Worm (Caenorhabditis elegans): ENCODE measurements around the gene ZC190.6.

The ZC190.6 gene

DNA sequence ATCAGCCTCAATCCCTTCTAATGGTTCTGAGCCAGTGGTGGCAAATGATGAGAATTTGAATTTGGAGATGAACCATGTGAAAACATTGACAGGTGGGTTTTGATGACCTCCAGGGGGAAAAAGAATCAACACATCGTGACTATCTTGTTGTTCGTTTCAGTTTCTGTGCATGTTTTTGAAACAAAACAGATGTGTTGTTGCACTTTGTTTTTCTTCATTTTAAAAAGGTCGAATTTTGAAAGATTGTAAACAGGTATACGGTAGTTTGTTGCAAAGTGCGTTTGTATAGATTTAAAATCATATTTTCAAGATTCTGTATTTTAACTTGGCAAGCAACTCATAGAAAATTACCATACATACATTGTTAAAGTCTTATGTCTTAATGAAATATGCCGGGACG lies 26.7 kb downstream of the ZC190.6 start:
- TF ChIP-seq flt-1 (GFP tag; IDR thresholded peaks at IDR 0.05) (no peak), T22C8.4 (GFP tag; IDR thresholded peaks at IDR 0.05) (no peak), cog-1 (tag; optimal IDR thresholded peaks at IDR 0.05) (no peak), klf-2 (GFP tag; conservative IDR thresholded peaks at IDR 0.05) (no peak), tab-1 (GFP tag; IDR thresholded peaks at IDR 0.05) (no peak), ztf-29 (GFP tag; IDR thresholded peaks at IDR 0.05) (no peak), ztf-23 (GFP tag; IDR thresholded peaks at IDR 0.05) (no peak), ref-1 (GFP tag; conservative IDR thresholded peaks at IDR 0.05) (no peak), med-1 (GFP tag; optimal IDR thresholded peaks at IDR 0.05; ENCODE audit: insufficient read depth) (no peak)

DNA sequence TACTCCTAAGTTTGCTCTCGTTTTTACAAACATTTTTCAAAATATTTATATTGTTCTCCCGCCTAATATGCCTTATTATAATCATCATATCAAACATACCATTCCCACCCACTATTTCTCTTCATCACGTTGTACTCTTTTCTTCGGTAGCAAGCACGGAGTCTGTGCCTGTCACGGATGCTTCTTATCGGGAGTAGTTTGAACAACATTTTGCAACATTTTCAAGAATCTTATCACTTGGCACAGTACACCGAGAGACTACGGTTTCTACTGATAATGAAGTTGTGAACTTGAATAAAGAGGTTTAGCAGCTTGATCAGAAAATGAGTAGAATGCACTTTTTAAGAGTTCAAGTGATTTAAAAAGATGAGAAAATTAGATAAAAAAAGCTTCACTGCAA lies 28.8 kb downstream of the ZC190.6 start:
- TF ChIP-seq klf-2 (GFP tag; conservative IDR thresholded peaks at IDR 0.05) (no peak), med-1 (GFP tag; optimal IDR thresholded peaks at IDR 0.05; ENCODE audit: insufficient read depth) (no peak), T22C8.4 (GFP tag; IDR thresholded peaks at IDR 0.05) (no peak), flt-1 (GFP tag; IDR thresholded peaks at IDR 0.05) (no peak), ztf-23 (GFP tag; IDR thresholded peaks at IDR 0.05) (no peak), ref-1 (GFP tag; conservative IDR thresholded peaks at IDR 0.05) (no peak), ztf-29 (GFP tag; IDR thresholded peaks at IDR 0.05) (no peak), cog-1 (tag; optimal IDR thresholded peaks at IDR 0.05) (no peak), tab-1 (GFP tag; IDR thresholded peaks at IDR 0.05) (no peak)

DNA sequence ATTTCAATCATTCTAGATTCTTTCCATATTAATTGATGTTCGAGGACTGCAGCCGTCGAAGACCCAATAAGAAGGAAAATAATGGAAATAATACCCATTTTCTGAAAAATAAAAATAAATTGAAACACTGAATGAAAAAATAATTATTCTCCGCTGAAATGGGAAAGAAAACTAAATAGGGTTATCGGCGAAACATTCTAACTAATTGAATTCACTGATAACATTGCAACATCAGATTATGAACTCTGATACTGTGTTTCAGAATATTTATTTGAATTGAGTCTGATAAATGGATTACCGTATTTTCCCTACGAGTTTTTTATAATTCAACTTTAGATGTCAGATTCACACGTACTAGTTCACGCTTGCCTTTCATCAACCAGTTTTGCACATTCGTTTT lies 34.0 kb downstream of the ZC190.6 start, which contains the start of gene asp-13:
TSS of gene asp-13 (minus strand) at position 101 of the 400 bp plus-strand sequence.
- TF ChIP-seq flt-1 (GFP tag; IDR thresholded peaks at IDR 0.05), result no peak
- no peak for TF ChIP-seq ref-1 (GFP tag; conservative IDR thresholded peaks at IDR 0.05)
- no peak for TF ChIP-seq ztf-29 (GFP tag; IDR thresholded peaks at IDR 0.05)
- TF ChIP-seq ztf-23 (GFP tag; IDR thresholded peaks at IDR 0.05), result no peak
- TF ChIP-seq T22C8.4 (GFP tag; IDR thresholded peaks at IDR 0.05), result no peak
- no peak for TF ChIP-seq tab-1 (GFP tag; IDR thresholded peaks at IDR 0.05)
- no peak for TF ChIP-seq med-1 (GFP tag; optimal IDR thresholded peaks at IDR 0.05; ENCODE audit: insufficient read depth)
- no peak for TF ChIP-seq cog-1 (tag; optimal IDR thresholded peaks at IDR 0.05)
- no peak for TF ChIP-seq klf-2 (GFP tag; conservative IDR thresholded peaks at IDR 0.05)

DNA sequence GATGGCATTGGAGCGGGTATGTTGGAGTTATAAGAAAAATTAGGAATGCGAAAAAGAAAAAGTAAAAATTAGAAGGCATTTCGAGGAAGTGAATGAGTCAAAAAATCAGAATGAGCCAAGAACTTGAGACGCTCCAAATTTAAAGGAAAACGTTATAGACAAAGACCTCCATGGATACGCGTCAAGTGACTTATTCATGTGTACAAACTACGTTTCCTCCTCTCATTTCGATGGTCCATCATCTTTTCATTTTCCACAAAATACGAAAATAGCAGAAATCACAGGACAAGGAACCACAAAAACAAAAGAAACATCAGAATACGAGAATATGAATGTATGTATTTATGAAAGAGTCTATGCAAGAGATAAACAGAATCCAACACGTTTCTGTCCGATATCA lies 35.8 kb downstream of the ZC190.6 start, which contains the start of gene F28A12.3:
TSS of gene F28A12.3 (minus strand) at position 101 of the 400 bp plus-strand sequence.
- TF ChIP-seq flt-1 (GFP tag; IDR thresholded peaks at IDR 0.05) (no peak), cog-1 (tag; optimal IDR thresholded peaks at IDR 0.05) (no peak), T22C8.4 (GFP tag; IDR thresholded peaks at IDR 0.05) (no peak)

DNA sequence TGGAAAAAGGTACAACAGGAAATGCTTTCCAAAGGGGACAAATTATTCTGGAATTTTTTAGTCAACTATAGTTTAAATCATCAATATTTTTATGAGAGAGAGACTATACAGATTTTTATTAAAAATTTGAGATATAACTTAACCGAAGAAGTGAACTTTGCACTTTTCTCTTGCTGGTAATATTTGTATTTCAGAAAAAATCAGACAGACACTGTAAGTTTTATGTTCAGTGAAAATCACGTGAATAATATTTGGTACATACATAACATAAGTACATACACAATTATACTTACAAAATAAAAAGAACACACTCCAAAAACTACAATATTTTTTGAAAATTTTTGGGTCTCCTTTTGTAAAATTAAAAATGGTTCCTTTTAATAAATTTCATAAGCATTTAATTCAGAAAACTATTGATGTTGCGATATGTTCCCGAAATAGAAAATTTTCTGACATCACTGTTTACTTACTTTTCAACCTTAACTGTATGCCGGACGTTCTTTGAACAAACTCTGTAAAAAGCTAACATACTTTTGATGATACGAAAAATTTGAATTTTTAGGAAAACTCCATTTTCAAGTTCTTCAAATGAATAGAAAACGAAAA lies 39.3 kb downstream of the ZC190.6 start, which contains the start of the genes F28A12.10 and acd-4:
TSS of gene F28A12.10 (minus strand) at position 101 of the 606 bp plus-strand sequence.
TSS of gene acd-4 (plus strand) at position 556 of the 606 bp plus-strand sequence.
- TF ChIP-seq ref-1 (GFP tag; conservative IDR thresholded peaks at IDR 0.05) (no peak), T22C8.4 (GFP tag; IDR thresholded peaks at IDR 0.05) (no peak), ztf-29 (GFP tag; IDR thresholded peaks at IDR 0.05) (no peak), tab-1 (GFP tag; IDR thresholded peaks at IDR 0.05) (no peak), klf-2 (GFP tag; conservative IDR thresholded peaks at IDR 0.05) (no peak), ztf-23 (GFP tag; IDR thresholded peaks at IDR 0.05) (no peak), flt-1 (GFP tag; IDR thresholded peaks at IDR 0.05) (no peak), med-1 (GFP tag; optimal IDR thresholded peaks at IDR 0.05; ENCODE audit: insufficient read depth) (no peak)

DNA sequence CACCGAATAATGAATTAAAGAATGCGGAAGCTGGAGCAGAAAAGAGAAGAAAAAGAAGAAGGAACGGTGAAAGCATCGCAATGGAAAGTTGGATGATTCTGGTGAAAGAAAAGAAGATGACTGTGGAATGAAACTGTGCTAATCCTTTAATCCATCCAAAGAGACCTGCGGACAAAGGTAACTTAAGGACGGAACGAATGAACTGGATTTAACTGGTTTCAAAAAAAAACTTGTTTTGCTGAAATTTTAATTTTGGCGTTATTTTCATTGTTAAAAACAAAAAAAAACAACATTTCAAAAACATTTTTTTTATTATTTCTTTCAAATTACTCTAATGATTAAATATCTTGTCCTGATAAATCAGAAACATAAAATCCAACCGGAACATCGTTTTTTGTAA lies 40.2 kb downstream of the ZC190.6 start, which contains the start of gene grl-12:
TSS of gene grl-12 (minus strand) at position 101 of the 400 bp plus-strand sequence.
- no peak for TF ChIP-seq T22C8.4 (GFP tag; IDR thresholded peaks at IDR 0.05)
- no peak for TF ChIP-seq med-1 (GFP tag; optimal IDR thresholded peaks at IDR 0.05; ENCODE audit: insufficient read depth)
- TF ChIP-seq klf-2 (GFP tag; conservative IDR thresholded peaks at IDR 0.05), result no peak
- no peak for TF ChIP-seq cog-1 (tag; optimal IDR thresholded peaks at IDR 0.05)
- no peak for TF ChIP-seq ztf-29 (GFP tag; IDR thresholded peaks at IDR 0.05)
- TF ChIP-seq ztf-23 (GFP tag; IDR thresholded peaks at IDR 0.05), result no peak
- TF ChIP-seq tab-1 (GFP tag; IDR thresholded peaks at IDR 0.05), result no peak
- no peak for TF ChIP-seq ref-1 (GFP tag; conservative IDR thresholded peaks at IDR 0.05)
- TF ChIP-seq flt-1 (GFP tag; IDR thresholded peaks at IDR 0.05), result no peak

DNA sequence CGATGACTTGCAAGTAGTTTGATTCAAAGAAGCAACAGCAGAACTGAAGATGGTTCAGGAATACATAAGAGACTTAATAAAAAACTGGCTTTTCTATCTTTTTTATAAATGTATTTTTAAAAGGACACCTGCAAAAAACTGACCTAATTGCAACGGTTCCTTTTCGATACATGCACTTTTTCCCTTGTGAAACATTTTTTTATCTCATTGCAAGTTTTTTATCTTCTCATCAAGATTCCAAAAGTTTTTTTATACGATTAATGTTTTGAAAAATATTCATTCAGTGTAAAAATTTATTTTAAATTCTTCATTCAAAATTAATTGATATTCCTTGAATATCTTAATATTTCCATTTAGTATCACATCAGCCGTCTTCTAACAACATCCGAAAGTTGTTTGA lies 41.5 kb downstream of the ZC190.6 start, which contains the start of gene oac-29:
TSS of gene oac-29 (minus strand) at position 101 of the 400 bp plus-strand sequence.
- TF ChIP-seq T22C8.4 (GFP tag; IDR thresholded peaks at IDR 0.05) (no peak), ztf-23 (GFP tag; IDR thresholded peaks at IDR 0.05) (no peak), ztf-29 (GFP tag; IDR thresholded peaks at IDR 0.05) (no peak), tab-1 (GFP tag; IDR thresholded peaks at IDR 0.05) (no peak), cog-1 (tag; optimal IDR thresholded peaks at IDR 0.05) (no peak), ref-1 (GFP tag; conservative IDR thresholded peaks at IDR 0.05) (no peak), klf-2 (GFP tag; conservative IDR thresholded peaks at IDR 0.05) (no peak), flt-1 (GFP tag; IDR thresholded peaks at IDR 0.05) (no peak), med-1 (GFP tag; optimal IDR thresholded peaks at IDR 0.05; ENCODE audit: insufficient read depth) (no peak)

DNA sequence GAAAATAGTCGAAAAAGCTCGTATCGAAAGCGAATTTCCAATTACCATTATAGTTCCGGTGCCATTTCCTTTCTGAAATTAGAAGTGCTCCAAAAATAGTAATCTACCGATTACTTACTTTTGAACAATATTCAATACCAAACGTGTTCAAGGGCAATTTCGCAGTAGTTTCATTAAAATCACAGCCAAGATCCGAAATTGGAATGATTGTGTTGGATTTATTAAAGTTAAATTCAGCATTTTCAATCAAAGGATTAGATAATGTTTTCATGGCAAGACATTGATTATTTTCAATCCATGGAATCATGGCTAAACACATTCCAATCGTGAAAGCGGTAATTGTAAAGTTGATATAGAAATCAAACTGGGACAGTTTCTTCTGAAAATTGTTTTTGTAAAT lies 44.3 kb downstream of the ZC190.6 start:
- TF ChIP-seq ztf-29 (GFP tag; IDR thresholded peaks at IDR 0.05), result no peak
- TF ChIP-seq ztf-23 (GFP tag; IDR thresholded peaks at IDR 0.05), result no peak
- no peak for TF ChIP-seq med-1 (GFP tag; optimal IDR thresholded peaks at IDR 0.05; ENCODE audit: insufficient read depth)
- no peak for TF ChIP-seq klf-2 (GFP tag; conservative IDR thresholded peaks at IDR 0.05)
- no peak for TF ChIP-seq cog-1 (tag; optimal IDR thresholded peaks at IDR 0.05)
- no peak for TF ChIP-seq tab-1 (GFP tag; IDR thresholded peaks at IDR 0.05)
- TF ChIP-seq ref-1 (GFP tag; conservative IDR thresholded peaks at IDR 0.05), result no peak
- no peak for TF ChIP-seq flt-1 (GFP tag; IDR thresholded peaks at IDR 0.05)
- TF ChIP-seq T22C8.4 (GFP tag; IDR thresholded peaks at IDR 0.05), result no peak

DNA sequence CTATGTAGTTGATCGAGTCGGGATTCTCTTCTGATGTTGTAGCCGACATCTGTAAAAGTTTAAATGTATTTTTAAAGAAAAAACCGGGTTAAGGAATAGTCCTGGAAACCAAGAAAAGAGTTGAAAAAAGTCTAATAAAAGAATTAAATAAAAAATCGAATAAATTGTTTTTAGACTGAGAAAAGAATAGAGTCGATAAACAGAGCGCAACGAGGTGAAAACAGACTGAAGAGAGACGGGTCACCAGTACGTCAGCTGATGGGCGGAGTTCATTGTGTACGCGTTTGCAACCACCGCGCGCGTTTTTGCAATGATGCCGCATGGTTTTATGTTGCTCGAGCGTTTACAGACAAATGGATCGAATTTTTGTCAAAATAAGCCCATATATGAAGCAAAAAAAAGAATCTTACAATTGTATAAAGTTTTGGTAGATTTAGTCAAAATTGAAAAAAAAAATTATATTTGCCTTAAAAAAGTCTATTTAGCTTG lies 45.8 kb downstream of the ZC190.6 start, which contains the start of gene atg-18:
TSS of gene atg-18 (minus strand) at position 51 of the 489 bp plus-strand sequence.
- no peak for TF ChIP-seq T22C8.4 (GFP tag; IDR thresholded peaks at IDR 0.05)
- peak; percentile 68; the same call in 1 of the 2 replicates for TF ChIP-seq ztf-23 (GFP tag; IDR thresholded peaks at IDR 0.05)
- peak; percentile 58; the same call in 1 of the 2 replicates for TF ChIP-seq ztf-29 (GFP tag; IDR thresholded peaks at IDR 0.05)
- peak; percentile 51; the same call in 1 of the 2 replicates for TF ChIP-seq klf-2 (GFP tag; conservative IDR thresholded peaks at IDR 0.05)
- TF ChIP-seq med-1 (GFP tag; optimal IDR thresholded peaks at IDR 0.05; ENCODE audit: insufficient read depth), result peak; percentile 78
- TF ChIP-seq tab-1 (GFP tag; IDR thresholded peaks at IDR 0.05), result no peak
- peak; percentile 2 for TF ChIP-seq cog-1 (tag; optimal IDR thresholded peaks at IDR 0.05)
- no peak for TF ChIP-seq ref-1 (GFP tag; conservative IDR thresholded peaks at IDR 0.05)
- no peak for TF ChIP-seq flt-1 (GFP tag; IDR thresholded peaks at IDR 0.05)

Measured in whole organism, midembryonic.